Worm (Caenorhabditis elegans) whole organism, L2 larva: ENCODE measurements around the gene lsm-5.

ENCODE experiments used
- alr-1 ChIP-seq: fragments of 150-350 bp; optimal IDR thresholded peaks from 2 replicates; lab custom pipeline; 2014; ENCODE audit warnings: missing biosample characterization, missing genetic modification characterization
- elt-3 ChIP-seq: sonication (generic microtip); optimal IDR thresholded peaks from 2 replicates; lab custom pipeline; 2017; ENCODE audit warnings: missing biosample characterization, missing genetic modification characterization
- mdl-1 ChIP-seq, 2 experiments: fragments of 150-350 bp in 1 of 2; sonication (generic microtip) in 1 of 2; optimal IDR thresholded peaks; 2 replicates each; lab custom pipeline; 2017; ENCODE audit warnings: missing biosample characterization in 2 of 2, missing genetic modification characterization in 2 of 2
- nhr-11 ChIP-seq: fragments of 150-350 bp; optimal IDR thresholded peaks from 2 replicates; lab custom pipeline; 2014; ENCODE audit warnings: missing biosample characterization, missing genetic modification characterization
- unc-62 ChIP-seq: fragments of 150-350 bp; optimal IDR thresholded peaks from 2 replicates; lab custom pipeline; 2014; ENCODE audit warnings: missing biosample characterization, missing genetic modification reagents, missing genetic modification characterization

ce11 chrV:15563985-15564384 is 6.2 kb upstream of the lsm-5 start:
- no peak for TF ChIP-seq alr-1
- TF ChIP-seq mdl-1 (tag; optimal IDR thresholded peaks at IDR 0.05; lab: Kevin White, UChicago) = no peak
- TF ChIP-seq unc-62 = no peak
- no peak for TF ChIP-seq nhr-11 (tag; lab: Kevin White, UChicago)
- TF ChIP-seq elt-3 (tag; lab: Kevin White, UChicago) = no peak
